Worm (Caenorhabditis elegans) whole organism, midembryonic: ENCODE results near the gene C29E4.17.

ENCODE experiments used
- flt-1 ChIP-seq: fragments of 200-800 bp; sonication (Bioruptor generic); IDR thresholded peaks from 2 replicates; pipeline ENCODE4 v1.3.6; 2022; ENCODE audit warnings: missing genetic modification characterization, missing compliant biosample characterization
- klf-2 ChIP-seq: fragments of 200-800 bp; sonication (Bioruptor generic); conservative IDR thresholded peaks from 2 replicates; pipeline ENCODE4 v1.3.6; 2022; ENCODE audit warnings: missing genetic modification reagents, missing genetic modification characterization, missing compliant biosample characterization
- med-1 ChIP-seq: sonication (generic microtip); optimal IDR thresholded peaks from 2 replicates; lab custom pipeline; 2017; ENCODE audit warnings: missing genetic modification characterization, mild to moderate bottlenecking, missing compliant biosample characterization, antibody characterized with exemption, missing genetic modification reagents; ENCODE audit not compliant: insufficient read depth
- ref-1 ChIP-seq: fragments of 200-800 bp; sonication (Bioruptor generic); conservative IDR thresholded peaks from 2 replicates; pipeline ENCODE4 v1.3.6; 2022; ENCODE audit warnings: missing genetic modification reagents, missing genetic modification characterization, missing compliant biosample characterization

DNA sequence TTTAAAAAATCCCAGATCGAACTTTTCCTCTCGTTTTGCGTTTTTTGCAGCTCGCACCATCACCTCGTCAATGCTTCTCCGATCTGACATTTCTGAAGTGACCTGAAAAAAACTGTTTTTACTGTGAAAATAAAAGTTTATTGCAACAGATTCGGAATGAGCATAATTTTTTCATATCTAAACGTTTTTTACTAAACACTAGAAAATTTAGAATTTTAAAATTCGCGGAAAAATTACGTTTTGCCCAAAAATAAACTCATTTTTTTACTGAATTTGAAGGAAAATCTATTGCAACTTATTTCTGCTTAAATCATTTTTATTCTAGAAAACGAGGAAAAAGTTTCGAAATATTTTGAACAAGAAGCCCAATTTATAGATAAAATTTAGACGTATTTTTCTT, 39.4 kb upstream of the C29E4.17 start, which contains the start of gene ZK688.9:
- TF ChIP-seq flt-1 (GFP tag; lab: Robert Waterston, UW) = no peak
- TF ChIP-seq med-1 (GFP tag; lab: Kevin White, UChicago) = no peak
- no peak for TF ChIP-seq klf-2
- TF ChIP-seq ref-1 (GFP tag; lab: Robert Waterston, UW) = no peak
